Worm (Caenorhabditis elegans): ENCODE data around the gene sto-5.

ce11 chrX:16836304-16836703 is 11.0 kb upstream of the sto-5 start, which contains the start of gene F41G4.7:
- TF ChIP-seq pha-4 (tag; optimal IDR thresholded peaks at IDR 0.05) = no peak
- no peak for TF ChIP-seq nhr-28 (tag; optimal IDR thresholded peaks at IDR 0.05)
- TF ChIP-seq nhr-76 (tag; optimal IDR thresholded peaks at IDR 0.05) = no peak
- TF ChIP-seq ztf-11 (tag; optimal IDR thresholded peaks at IDR 0.05) = no peak

Data from whole organism, mixed stage, embryonic.